Worm (Caenorhabditis elegans): ENCODE results near the gene srlf-17.

srlf-17 gene

DNA sequence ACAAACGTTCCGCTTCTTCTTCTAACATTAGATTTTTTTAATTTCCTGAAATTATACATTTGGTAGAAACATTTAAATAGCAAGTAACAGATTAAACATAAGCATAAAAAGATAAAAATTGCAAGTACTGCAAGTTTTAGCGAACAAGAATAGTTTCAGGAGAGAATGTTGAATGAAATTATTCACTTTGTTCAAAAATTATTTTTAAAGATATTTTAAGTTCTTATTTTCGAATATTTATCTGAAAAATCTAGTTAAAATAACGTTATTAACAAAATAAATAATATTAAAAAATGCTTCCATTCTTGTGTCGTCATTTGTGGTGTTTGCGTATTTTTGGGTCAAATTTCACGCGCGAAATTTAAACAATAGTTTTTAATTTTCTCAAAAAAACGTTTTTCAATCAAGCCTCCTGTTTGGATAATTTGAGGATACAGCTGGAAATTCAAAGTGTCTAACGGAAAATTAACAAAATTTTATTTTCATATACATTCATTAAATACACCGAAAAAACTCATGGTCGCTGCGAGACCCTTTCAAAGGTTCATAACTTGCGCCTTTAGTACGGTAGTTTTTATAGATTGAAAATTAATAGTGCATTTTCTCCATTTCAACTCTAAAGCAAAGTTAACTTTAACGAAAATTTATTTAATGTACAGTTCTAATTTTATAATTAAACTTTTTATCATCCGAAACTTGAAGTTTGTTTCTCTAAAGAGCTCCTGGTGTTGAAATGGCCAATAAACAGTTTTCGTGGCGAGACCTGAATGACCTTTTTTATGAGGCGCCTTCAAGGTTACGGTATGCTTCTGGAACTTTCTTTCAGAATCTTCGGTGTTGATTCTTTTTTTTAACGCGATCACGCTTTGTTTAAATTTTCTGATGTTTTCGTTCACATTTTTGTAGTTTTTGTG lies 40.1 kb upstream of the srlf-17 start, which contains the start of gene skih-2 (continued):
- TF ChIP-seq cey-2 (tag; optimal IDR thresholded peaks at IDR 0.05; ENCODE audit: borderline replicate concordance, insufficient read depth) (no peak), tag-97 (GFP tag; IDR thresholded peaks at IDR 0.05) (no peak), dmd-6 (GFP tag; IDR thresholded peaks at IDR 0.05) (no peak), lir-3 (tag; optimal IDR thresholded peaks at IDR 0.05) (no peak), lsy-2 (tag; optimal IDR thresholded peaks at IDR 0.05) (peak in 1 of 2 experiments; percentile 78), ceh-28 (tag; optimal IDR thresholded peaks at IDR 0.05) (no peak), set-16 (GFP tag; IDR thresholded peaks at IDR 0.05) (no peak), rbr-2 (tag; optimal IDR thresholded peaks at IDR 0.05) (no peak), F49E8.2 (tag; optimal IDR thresholded peaks at IDR 0.05; ENCODE audit: borderline replicate concordance) (peak; percentile 64), unc-39 (tag; optimal IDR thresholded peaks at IDR 0.05) (no peak), nhr-6 (tag; optimal IDR thresholded peaks at IDR 0.05) (peak; percentile 15), nhr-48 (tag; optimal IDR thresholded peaks at IDR 0.05) (no peak), dmd-8 (GFP tag; IDR thresholded peaks at IDR 0.05) (no peak), fos-1 (tag; optimal IDR thresholded peaks at IDR 0.05) (no peak), unc-130 (GFP tag; optimal IDR thresholded peaks at IDR 0.05) (peak; percentile 32), pqm-1 (tag; optimal IDR thresholded peaks at IDR 0.05) (no peak), nhr-10 (tag; optimal IDR thresholded peaks at IDR 0.05) (no peak), Y105C5A.15 (GFP tag; IDR thresholded peaks at IDR 0.05) (no peak), egl-27 (tag; optimal IDR thresholded peaks at IDR 0.05) (peak; percentile 36), madf-9 (GFP tag; conservative IDR thresholded peaks at IDR 0.05) (no peak), D1046.2 (GFP tag; IDR thresholded peaks at IDR 0.05) (no peak), nhr-42 (GFP tag; IDR thresholded peaks at IDR 0.05) (no peak), nhr-76 (tag; optimal IDR thresholded peaks at IDR 0.05) (no peak), ama-1 (optimal IDR thresholded peaks at IDR 0.05) (no peak), duxl-1 (tag; optimal IDR thresholded peaks at IDR 0.05; ENCODE audit: poor library complexity) (no peak), nhr-28 (tag; optimal IDR thresholded peaks at IDR 0.05) (no peak), mdl-1 (tag; optimal IDR thresholded peaks at IDR 0.05) (no peak), daf-12 (tag; optimal IDR thresholded peaks at IDR 0.05) (no peak), F44E2.7 (GFP tag; IDR thresholded peaks at IDR 0.05) (no peak), zip-11 (GFP tag; IDR thresholded peaks at IDR 0.05) (no peak), F26F4.8 (GFP tag; conservative IDR thresholded peaks at IDR 0.05) (no peak), nhr-25 (tag; optimal IDR thresholded peaks at IDR 0.05; ENCODE audit: borderline replicate concordance, insufficient read depth) (no peak), ceh-82 (tag; optimal IDR thresholded peaks at IDR 0.05) (no peak), ces-1 (GFP tag; optimal IDR thresholded peaks at IDR 0.05) (no peak), T26A8.4 (GFP tag; IDR thresholded peaks at IDR 0.05) (no peak), ZK546.5 (tag; optimal IDR thresholded peaks at IDR 0.05) (peak in 1 of 2 experiments; percentile 9), vab-7 (GFP tag; IDR thresholded peaks at IDR 0.05) (no peak), ceh-20 (GFP tag; IDR thresholded peaks at IDR 0.05) (no peak), ceh-62 (tag; optimal IDR thresholded peaks at IDR 0.05) (no peak), nhr-237 (tag; optimal IDR thresholded peaks at IDR 0.05) (no peak), dve-1 (tag; optimal IDR thresholded peaks at IDR 0.05; ENCODE audit: insufficient read depth) (no peak), saeg-2 (GFP tag; IDR thresholded peaks at IDR 0.05) (no peak), gei-8 (GFP tag; optimal IDR thresholded peaks at IDR 0.05) (no peak), jun-1 (tag; optimal IDR thresholded peaks at IDR 0.05) (no peak), mxl-2 (GFP tag; conservative IDR thresholded peaks at IDR 0.05) (no peak), attf-4 (tag; optimal IDR thresholded peaks at IDR 0.05) (no peak), mes-2 (tag; optimal IDR thresholded peaks at IDR 0.05; ENCODE audit: poor library complexity, severe bottlenecking) (no peak), spr-1 (tag; optimal IDR thresholded peaks at IDR 0.05) (no peak), daf-8 (GFP tag; IDR thresholded peaks at IDR 0.05) (no peak), zfp-3 (GFP tag; conservative IDR thresholded peaks at IDR 0.05) (no peak)
